Fruit fly (Drosophila melanogaster): ENCODE measurements around the gene IKKbeta.

Gene IKKbeta

DNA sequence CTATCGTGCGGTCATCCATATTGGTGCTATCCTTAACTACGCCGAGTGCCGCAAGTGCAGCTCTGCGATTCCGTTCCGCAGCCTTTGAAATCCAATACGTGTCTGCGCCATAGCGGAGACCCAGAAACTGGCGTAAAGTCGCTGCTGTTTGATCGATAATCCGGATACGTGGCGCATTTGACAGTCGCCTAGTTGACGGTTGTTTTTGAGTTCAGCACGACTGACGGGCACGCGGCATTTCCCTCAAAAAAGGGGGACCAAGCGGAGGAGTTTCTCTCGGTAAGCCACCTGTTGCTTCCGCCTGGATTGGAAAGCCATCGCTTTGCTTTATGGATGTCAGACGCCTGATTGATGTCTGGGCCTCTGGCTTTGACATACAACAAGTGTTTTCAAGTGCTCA is 18.3 kb upstream of the IKKbeta start, which contains the start of gene CG10185:
Gene CG10185 (minus strand): TSS at position 101 of the 400 bp plus-strand sequence.
- no peak for TF ChIP-seq noc (tag; optimal IDR thresholded peaks at IDR 0.05)

DNA sequence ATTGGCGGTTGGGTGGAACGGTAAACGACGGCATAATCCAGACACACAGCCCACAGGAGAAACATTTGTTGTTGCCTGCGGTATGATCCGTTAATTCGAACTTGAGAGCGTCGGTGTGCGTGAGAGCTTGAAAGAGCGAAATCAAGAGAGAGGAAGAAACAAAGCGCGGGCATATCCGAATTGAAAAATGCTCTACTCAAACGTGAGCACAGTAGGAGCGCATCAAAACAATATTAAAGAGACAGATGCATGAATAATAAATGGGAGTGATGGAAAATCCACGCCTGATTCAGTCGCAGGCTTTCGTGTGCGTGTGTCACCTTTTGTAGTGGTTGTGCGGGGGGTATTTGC is 2.1 kb upstream of the IKKbeta start:
- TF ChIP-seq noc (tag; optimal IDR thresholded peaks at IDR 0.05): no peak

DNA sequence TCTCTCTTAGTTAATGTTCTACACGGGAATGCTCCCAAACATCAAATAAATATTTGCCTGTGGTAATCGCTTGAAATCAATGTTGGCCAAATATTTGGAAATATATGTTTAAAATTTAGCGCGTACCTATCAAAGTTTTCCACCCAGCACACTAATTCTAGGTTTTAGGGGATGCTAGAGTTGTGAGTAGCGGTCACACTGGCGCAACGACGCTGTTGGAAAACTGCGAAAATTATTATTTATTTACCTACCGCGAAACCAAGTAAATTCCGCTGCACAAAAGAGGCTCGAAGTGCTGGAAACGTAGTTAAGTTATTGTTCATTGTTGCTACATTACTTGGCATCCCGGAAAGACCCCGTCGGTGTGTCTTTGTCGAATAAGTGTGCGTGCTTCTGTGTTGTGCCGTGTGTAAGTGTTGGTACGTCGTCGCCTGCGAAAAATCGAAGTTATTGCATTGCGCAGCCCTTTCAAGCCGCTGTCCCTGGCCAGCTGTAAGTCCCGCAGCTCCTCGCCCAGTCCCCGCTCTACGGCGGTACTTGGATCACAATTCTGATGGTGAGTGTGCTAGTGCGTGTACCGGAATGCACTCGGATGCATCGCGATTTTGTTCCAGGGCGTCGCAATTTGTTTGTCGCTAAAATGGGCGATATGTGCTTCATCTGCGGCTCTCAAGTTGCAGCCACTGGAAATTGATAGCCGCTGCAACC is 1.6 kb upstream of the IKKbeta start, which contains the start of gene msps:
Gene msps (plus strand): TSS at position 181 of the 708 bp plus-strand sequence.
- no peak for TF ChIP-seq noc (tag; optimal IDR thresholded peaks at IDR 0.05)

DNA sequence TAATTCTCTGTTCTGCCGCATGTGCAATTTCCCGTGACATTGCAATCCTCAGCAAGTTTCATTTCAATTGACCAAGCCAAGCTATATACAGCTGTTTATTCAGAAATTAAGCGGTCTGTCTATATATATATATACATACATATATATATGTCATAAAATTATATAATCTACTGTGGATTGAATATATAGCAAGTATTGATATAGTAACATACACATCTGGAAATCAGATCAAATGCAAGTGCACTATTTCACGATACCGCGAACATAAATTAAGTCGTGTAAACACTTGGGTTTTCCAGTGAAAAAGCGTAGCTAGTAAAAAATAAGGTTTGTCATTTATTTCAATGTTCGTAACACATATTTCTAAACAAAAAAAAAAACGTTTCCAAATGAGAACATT is 3.2 kb downstream of the IKKbeta start, which contains the start of gene Jhbp5:
Gene Jhbp5 (minus strand): TSS at position 101 of the 400 bp plus-strand sequence.
- no peak for TF ChIP-seq noc (tag; optimal IDR thresholded peaks at IDR 0.05)

DNA sequence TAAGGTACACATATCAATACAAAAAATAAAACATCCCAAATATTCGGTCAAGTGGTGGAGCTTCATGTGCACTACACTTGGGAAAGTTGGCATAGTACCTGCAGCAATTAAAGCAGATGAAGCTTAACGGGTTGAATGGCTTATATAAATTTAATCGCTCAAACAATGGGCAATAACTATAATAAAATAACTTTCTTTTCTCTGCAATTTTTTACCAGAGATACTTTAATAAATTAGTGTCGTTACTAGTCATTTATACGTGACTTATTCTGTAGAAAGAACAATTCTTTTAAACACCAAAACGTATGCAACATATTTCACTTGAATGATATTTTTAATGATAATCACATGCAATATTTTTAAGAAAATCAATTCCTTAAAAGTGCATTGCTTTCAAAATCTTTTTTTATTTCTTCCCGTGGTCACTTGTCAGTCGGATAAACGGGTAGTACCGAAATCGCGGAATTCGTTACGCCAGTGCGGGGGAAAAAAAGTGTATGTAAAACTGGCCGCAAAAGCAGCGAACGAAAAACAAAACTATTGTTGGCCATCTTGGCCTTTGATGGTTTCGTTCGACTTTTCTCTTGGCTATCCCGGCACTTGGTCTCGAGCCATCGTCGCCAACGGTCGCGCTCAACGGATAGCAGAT is 6.2 kb downstream of the IKKbeta start, which contains the start of gene Jhbp4:
Gene Jhbp4 (plus strand): TSS at position 599 of the 649 bp plus-strand sequence.
- no peak for TF ChIP-seq noc (tag; optimal IDR thresholded peaks at IDR 0.05)

DNA sequence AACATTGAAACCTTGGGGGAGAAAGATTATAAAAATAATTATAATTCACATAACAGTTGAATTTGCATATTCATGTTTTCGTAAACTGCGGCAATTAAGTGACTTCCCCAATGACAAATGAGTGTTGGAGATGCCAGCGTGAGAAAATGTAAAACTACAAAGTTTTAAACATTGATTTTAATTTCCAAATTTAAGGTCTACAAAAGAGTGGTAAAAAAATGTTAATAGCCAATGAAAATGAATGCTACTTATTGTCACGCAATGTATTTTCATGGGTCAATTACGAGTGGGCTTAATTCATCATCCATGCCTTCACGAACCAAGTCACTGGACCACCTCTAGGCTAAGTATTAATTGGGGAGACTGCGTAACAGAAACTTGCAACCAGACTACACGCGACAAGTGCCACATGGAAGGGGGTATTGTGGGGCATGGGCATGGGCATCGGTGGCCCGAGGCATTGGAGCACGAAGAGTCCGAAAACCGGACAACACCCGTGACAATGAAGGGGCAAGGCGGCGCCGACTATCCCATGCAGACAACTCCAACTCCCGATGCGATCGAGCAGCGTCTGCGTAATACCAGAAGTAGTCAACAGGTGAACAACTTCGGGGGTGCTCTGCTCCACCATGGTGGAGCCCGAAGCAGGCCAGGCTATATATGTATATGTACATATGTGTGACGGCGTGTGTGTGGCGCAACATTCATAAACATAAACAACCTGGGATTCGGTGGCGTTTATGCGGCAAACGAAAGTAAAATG is 6.9 kb downstream of the IKKbeta start:
- TF ChIP-seq noc (tag; optimal IDR thresholded peaks at IDR 0.05): no peak

DNA sequence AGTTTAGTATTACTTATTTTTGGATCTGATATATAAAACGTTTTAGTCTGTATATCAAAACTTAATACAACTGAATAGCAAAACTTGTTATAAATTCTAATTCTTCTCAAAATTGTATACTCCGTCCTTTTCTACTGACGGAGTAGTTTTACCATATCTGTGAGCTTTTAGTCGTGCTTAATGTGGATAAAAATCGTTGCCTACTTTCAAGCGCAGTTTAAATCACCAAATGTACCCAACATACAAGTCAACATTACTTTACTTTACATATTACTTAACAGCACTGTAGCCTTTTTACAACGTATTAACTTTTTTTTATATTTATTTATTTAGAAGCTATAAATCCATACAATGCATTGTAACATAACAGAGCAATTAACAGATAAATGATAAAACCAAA is 8.3 kb downstream of the IKKbeta start:
- no peak for TF ChIP-seq noc (tag; optimal IDR thresholded peaks at IDR 0.05)

DNA sequence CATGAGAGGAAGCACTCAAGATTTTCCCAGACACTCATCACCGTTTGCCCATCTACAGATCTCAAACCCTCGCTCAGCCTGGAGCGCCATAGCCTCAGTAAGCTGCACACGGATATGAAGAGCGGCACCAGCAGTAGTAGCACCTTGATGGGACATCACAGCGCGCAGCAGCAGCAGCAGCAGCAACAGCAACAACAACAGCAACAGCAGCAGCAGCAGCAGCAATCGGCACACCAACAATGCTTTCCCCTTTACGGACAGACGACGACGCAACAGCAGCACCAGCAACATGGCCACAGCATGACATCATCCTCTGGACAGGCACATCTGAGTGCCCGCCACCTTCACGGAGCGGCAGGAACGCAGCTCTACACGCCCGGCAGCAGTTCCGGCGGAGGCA is 9.7 kb downstream of the IKKbeta start:
- no peak for TF ChIP-seq noc (tag; optimal IDR thresholded peaks at IDR 0.05)

DNA sequence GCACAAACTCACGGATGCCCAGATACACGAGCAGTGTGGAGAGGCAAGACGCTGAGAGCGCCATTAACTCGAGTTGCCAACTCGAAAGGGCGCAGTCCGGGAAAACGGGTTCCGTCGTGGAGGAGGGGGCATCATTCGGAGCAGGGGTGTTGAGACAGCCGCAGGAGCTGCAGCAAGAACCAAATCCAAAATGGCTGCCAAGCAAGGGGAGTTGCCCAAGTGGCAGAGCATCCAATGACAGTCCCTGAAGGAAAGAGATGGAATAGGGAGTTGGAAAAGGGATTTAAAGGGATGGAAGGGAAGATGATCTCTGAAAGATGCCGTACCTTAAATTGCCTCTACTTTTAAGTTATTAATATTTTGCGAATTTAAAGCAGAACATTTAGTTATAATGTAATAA is 11.2 kb downstream of the IKKbeta start:
- no peak for TF ChIP-seq noc (tag; optimal IDR thresholded peaks at IDR 0.05)

DNA sequence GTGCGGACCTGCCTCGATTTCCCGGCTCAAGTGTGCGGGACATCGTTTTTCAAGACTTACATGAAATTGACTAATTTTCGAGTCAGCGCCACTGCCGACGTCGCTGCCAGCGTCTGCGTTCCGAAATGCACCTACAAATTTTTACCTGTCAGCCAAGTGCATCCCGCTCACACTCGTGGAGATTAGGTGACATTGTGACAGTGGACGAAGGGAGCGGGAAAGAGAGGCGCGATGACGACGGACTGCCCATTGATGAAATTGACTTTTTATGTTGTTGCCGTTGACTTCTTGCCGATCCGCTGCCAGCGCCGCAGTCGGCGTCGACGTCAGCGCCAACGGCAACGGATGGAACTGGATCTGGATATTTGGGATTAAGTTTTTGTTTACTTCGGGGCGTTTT is 15.0 kb downstream of the IKKbeta start:
- TF ChIP-seq noc (tag; optimal IDR thresholded peaks at IDR 0.05): no peak

DNA sequence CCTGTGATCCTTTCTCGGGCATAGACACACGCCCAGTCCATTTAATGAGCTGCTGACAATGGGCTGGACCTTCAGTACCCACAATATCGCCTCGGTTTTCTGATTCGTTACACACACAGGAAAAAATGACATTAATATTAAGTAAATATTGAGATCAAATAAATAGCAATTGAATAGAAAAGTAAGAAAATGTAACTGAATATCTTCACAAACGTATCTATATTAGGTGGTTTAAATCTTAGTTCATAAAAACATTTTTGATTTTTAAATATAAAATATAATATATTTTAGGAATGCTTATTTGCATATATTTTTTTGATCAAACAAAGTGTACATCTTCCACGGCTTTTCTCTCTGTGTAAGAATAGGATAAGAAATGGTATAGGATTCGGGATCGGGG is 15.5 kb downstream of the IKKbeta start:
- no peak for TF ChIP-seq noc (tag; optimal IDR thresholded peaks at IDR 0.05)

DNA sequence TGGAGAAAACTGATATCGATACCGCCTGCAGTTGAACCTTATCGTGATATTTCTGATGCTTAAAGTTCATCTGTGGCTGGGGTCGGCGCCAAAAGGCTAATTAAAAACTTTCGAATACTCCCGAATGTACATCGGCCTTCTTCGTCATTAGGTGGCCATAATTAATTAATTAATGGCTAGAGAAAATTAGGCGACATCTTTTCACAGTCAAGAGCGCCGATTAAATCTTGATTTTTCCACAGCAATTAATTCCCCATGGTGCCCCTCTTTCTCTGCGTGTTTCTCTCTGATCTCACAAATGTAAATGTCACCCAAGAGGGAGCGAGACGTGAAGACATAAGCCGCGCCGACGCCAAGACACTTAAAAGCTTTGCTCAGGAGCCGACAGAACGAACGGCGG is 18.8 kb downstream of the IKKbeta start:
- TF ChIP-seq noc (tag; optimal IDR thresholded peaks at IDR 0.05): no peak

DNA sequence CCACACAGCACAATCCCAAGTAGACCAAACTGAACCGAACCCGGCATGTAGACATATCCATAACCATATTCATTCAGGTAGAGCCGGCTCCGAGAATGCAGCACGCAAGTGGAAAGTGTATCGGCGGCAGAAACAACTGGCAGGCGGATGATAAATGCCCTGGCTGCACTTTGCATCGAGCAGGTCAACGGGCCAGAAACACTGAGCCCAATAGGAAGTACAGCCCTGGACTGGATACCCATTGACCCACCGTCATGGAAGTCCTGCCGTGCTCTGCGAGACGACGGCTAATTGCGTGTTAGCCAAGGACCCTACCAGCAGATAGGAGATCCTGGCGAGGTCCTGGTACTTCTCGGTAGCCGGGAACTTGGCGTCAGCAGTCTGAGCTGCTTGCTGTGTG is 19.6 kb downstream of the IKKbeta start:
- TF ChIP-seq noc (tag; optimal IDR thresholded peaks at IDR 0.05): no peak

DNA sequence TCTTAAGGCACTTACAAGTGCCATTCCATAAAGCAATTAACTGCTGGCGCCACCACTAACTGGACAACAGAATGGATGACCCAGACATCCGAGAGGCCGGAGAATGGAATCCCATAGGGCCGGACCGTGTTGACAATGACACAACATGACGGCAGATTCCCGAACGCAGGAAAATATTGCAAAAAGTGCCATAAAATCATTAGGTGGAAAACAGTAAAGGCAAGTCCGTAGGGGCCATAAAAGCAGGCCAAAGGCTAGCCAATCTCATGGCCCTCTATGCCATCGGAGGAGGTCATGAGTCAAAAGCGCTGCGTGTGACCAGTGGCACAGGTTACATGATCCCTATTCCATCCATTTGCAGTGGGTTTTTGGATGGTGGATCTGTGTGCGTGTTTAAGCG is 20.6 kb downstream of the IKKbeta start:
- no peak for TF ChIP-seq noc (tag; optimal IDR thresholded peaks at IDR 0.05)

DNA sequence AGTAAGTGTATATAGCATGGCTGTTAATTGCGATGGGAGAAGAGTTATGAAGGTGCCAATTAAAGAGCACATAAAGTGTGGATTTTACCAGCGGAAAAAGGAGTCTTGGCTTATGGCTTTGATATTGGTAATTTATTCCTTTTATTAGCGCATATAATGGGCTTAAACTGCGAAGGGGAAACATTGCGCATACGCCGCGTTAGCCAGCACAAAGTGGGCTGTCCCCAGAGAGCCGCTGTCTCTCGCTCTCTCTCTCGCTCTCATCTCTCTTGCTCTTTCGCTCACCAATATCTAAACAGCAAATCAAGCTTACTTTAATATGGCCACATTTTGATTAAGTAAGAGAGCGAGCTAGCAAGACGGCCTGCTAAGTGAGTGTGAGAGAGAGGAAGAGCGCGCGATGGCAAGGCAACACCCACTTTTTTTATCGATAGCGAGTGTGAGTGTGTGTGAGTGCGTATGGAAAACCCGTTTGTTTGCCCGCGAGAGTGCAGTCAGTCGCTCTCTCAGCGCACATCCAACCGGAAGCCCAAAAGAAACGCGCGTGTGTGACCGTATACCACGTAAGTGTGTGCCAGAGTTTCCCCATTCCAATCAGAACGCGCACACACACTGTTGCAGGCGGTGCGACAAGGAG is 23.5 kb downstream of the IKKbeta start, which contains the start of gene pnr:
Gene pnr (plus strand): TSS at position 493 of the 637 bp plus-strand sequence.
- no peak for TF ChIP-seq noc (tag; optimal IDR thresholded peaks at IDR 0.05)

DNA sequence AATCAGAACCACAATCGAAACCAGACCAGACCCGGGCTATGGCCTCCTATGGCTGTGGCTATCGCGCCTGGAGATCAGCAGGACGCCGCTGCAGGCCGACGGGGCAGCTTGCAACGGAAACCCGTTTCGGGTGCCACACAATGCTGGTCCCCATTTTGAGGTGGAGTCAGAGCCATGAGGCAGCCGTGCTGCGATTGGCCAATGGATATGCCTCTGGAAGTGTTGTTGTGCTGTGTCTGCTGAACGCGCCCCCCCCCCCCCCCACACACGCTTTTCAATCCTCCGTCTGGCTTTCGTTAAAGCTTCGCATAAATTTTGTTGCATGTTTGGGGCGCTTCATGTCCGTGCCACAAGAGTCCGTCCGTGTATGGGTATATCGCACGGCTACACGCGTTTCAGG is 25.1 kb downstream of the IKKbeta start:
- no peak for TF ChIP-seq noc (tag; optimal IDR thresholded peaks at IDR 0.05)

All from whole organism, larva.